Fruit fly (Drosophila melanogaster): ENCODE data around the gene mTerf5.
A peak's percentile ranks its signal among the peaks of the same experiment; 100 is the strongest.

The mTerf5 gene

DNA sequence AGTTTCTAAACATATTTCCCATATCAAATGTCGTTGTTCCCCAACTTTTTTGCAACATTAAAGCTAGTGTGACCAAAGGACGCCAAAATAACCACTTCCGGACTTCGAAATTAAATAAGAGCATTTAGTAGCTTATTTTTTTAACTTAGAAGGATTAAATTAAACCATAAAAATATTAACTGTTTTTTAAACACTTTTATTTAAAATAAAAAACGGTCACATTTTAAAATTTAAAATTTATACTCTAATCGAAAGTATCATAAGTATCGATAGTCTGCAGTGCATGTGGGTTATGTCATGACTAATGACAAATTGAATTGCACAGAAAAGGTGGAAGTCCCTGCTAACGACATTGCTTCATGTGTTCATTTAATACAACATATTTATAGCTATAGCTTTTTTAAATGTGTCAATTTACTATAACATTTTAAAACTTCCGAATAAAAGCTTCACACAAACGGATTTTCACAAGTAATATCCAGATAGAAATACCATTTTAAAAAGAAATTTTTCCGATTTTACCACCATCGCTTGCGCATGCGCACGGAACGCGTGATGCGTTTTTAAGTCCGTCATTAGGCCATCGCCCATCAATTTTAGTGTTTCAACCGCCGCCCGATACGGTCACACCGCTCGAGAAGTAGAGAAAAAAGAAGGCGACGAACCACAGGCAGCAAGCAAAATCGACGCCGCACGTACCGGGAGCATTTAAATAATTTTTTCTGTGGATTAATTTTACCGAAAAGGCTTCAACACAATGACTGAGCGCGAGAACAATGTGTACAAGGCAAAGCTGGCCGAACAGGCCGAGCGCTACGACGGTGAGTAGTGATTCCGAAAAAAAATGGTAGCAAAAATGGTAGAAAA, 18.8 kb upstream of the mTerf5 start, which contains the start of the genes CG7156 and 14-3-3epsilon (continued):
- no peak for TF ChIP-seq jing (GFP tag; optimal IDR thresholded peaks at IDR 0.05)
- peak; percentile 11 for TF ChIP-seq zfh2 (GFP tag; optimal IDR thresholded peaks at IDR 0.05)
- no peak for TF ChIP-seq Six4 (GFP tag; optimal IDR thresholded peaks at IDR 0.05)
- TF ChIP-seq GATAe (GFP tag; conservative IDR thresholded peaks at IDR 0.05), result no peak
- peak; percentile 68 for TF ChIP-seq dmrt11E (tag; optimal IDR thresholded peaks at IDR 0.05)
- no peak for TF ChIP-seq CG12744 (GFP tag; optimal IDR thresholded peaks at IDR 0.05)
- peak; percentile 51 for TF ChIP-seq CG17385 (GFP tag; optimal IDR thresholded peaks at IDR 0.05)
- TF ChIP-seq CG11093 (GFP tag; IDR thresholded peaks at IDR 0.05), result no peak
- peak; percentile 43 for TF ChIP-seq CG7556 (GFP tag; optimal IDR thresholded peaks at IDR 0.05)
- TF ChIP-seq CG11723 (GFP tag; optimal IDR thresholded peaks at IDR 0.05), result no peak
- TF ChIP-seq CG15073 (GFP tag; optimal IDR thresholded peaks at IDR 0.05), result no peak
- no peak for TF ChIP-seq Poxn (GFP tag; IDR thresholded peaks at IDR 0.05)
- no peak for TF ChIP-seq wor (GFP tag; IDR thresholded peaks at IDR 0.05)
- peak; percentile 60 for TF ChIP-seq Xrp1 (GFP tag; IDR thresholded peaks at IDR 0.05)
- peak; percentile 71 for TF ChIP-seq gem (tag; optimal IDR thresholded peaks at IDR 0.05)
- peak; percentile 11 for TF ChIP-seq CG10462 (GFP tag; optimal IDR thresholded peaks at IDR 0.05)
- TF ChIP-seq CG6683 (GFP tag; optimal IDR thresholded peaks at IDR 0.05), result no peak
- TF ChIP-seq CG7928 (GFP tag; optimal IDR thresholded peaks at IDR 0.05), result no peak
- TF ChIP-seq CG4404 (GFP tag; IDR thresholded peaks at IDR 0.05), result no peak
- no peak for TF ChIP-seq sima (GFP tag; optimal IDR thresholded peaks at IDR 0.05)
- TF ChIP-seq mam (GFP tag; optimal IDR thresholded peaks at IDR 0.05), result no peak
- TF ChIP-seq CG16779 (GFP tag; IDR thresholded peaks at IDR 0.05), result no peak
- TF ChIP-seq Ptx1 (GFP tag; IDR thresholded peaks at IDR 0.05), result peak; percentile 52
- TF ChIP-seq Bdp1 (GFP tag; optimal IDR thresholded peaks at IDR 0.05), result no peak
- TF ChIP-seq E2f1 (GFP tag; IDR thresholded peaks at IDR 0.05), result 0 out of 2 replicates have a peak, but pooled peaks have one; percentile 45
- peak; percentile 18 for TF ChIP-seq HmgZ (tag; optimal IDR thresholded peaks at IDR 0.05)
- TF ChIP-seq CG3995 (GFP tag; optimal IDR thresholded peaks at IDR 0.05), result no peak
- peak; percentile 32 for TF ChIP-seq ind (GFP tag; optimal IDR thresholded peaks at IDR 0.05)
- no peak for TF ChIP-seq vnd (GFP tag; IDR thresholded peaks at IDR 0.05; ENCODE audit: partially characterized antibody)
- TF ChIP-seq CG13775 (GFP tag; optimal IDR thresholded peaks at IDR 0.05), result peak; percentile 42
- TF ChIP-seq CG10959 (GFP tag; IDR thresholded peaks at IDR 0.05), result no peak
- TF ChIP-seq gfzf (GFP tag; optimal IDR thresholded peaks at IDR 0.05), result peak; percentile 97
- 0 out of 2 replicates have a peak, but pooled peaks have one; percentile 32 for TF ChIP-seq hbn (GFP tag; IDR thresholded peaks at IDR 0.05; ENCODE audit: partially characterized antibody)
- peak; percentile 4 for TF ChIP-seq CG16863 (GFP tag; optimal IDR thresholded peaks at IDR 0.05)
- no peak for TF ChIP-seq Mrtf (GFP tag; IDR thresholded peaks at IDR 0.05)
- TF ChIP-seq MBD-R2 (GFP tag; IDR thresholded peaks at IDR 0.05), result peak; percentile 57; the same call in 1 of the 2 replicates
- TF ChIP-seq Nf-YC (tag; optimal IDR thresholded peaks at IDR 0.05), result peak; percentile 49
- no peak for TF ChIP-seq Hr78 (GFP tag; optimal IDR thresholded peaks at IDR 0.05)
- TF ChIP-seq CG4328 (GFP tag; optimal IDR thresholded peaks at IDR 0.05), result peak; percentile 2
- TF ChIP-seq CG6854 (GFP tag; optimal IDR thresholded peaks at IDR 0.05), result no peak
- peak; percentile 13 for TF ChIP-seq pho (GFP tag; optimal IDR thresholded peaks at IDR 0.05)
- no peak for TF ChIP-seq Dfd (GFP tag; optimal IDR thresholded peaks at IDR 0.05)
- TF ChIP-seq Adf1 (GFP tag; IDR thresholded peaks at IDR 0.05), result peak; percentile 41; the same call in 1 of the 2 replicates
- no peak for TF ChIP-seq kah (GFP tag; optimal IDR thresholded peaks at IDR 0.05)
- no peak for TF ChIP-seq CrebB (tag; optimal IDR thresholded peaks at IDR 0.05)
- peak; percentile 50; the same call in 1 of the 3 replicates for TF ChIP-seq CG11560 (tag; IDR thresholded peaks at IDR 0.05)
- no peak for TF ChIP-seq CG10431 (GFP tag; optimal IDR thresholded peaks at IDR 0.05)
- TF ChIP-seq Oli (tag; optimal IDR thresholded peaks at IDR 0.05), result peak; percentile 8
- TF ChIP-seq CG14860 (GFP tag; IDR thresholded peaks at IDR 0.05; ENCODE audit: partially characterized antibody), result peak; percentile 22; the same call in 1 of the 3 replicates
